Fruit fly (Drosophila melanogaster) whole organism, larva: ENCODE data around the gene t-Grip84.

Experiments used
- noc ChIP-seq: fragments of 200-800 bp; sonication (Bioruptor generic); optimal IDR thresholded peaks from 3 replicates; lab custom pipeline; 2019; ENCODE audit warnings: missing biosample characterization, mild to moderate bottlenecking, missing genetic modification characterization, moderate library complexity

The t-Grip84 gene

DNA sequence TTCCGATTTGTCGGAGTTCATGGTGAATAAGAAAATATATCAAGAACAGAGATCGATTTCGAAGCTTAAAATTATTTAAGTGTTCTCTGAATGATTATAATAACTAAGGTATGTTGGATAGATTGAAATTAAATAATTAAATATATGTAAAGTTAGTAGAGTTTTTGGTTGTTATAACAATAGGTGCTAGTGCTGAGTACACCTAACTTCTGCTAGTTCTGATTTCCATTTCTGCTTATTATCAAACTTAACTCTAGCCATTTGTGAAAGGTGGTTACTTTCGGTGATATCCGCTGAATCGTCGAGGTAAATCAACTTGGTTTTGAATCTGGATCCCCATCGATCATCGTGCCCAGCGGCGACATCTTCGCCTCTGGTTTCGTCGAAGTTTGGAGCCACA, at the start of gene t-Grip84:
TSS of gene t-Grip84 (minus strand) at position 101 of the 400 bp plus-strand sequence.
- no peak for TF ChIP-seq noc (tag; lab: Kevin White, UChicago)

DNA sequence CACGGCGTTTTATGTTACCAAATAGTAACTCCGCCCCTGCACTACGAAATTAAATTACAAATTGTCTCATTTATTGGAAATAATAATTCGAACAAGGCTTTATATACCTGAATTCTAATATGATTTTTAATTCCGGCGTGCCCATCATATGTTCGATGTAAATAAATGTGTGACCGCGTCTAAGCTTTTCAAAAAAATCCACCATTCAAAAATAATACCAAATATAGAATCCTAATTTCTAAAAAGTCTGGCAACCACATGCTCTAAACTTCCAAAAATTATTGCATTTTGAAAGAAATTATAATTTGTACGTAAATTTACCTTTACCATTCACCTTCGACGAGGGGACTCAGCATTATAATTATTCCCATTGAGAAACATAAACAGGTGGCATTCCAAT, 49.5 kb upstream of the t-Grip84 start, which contains the start of gene Urm1:
TSS of gene Urm1 (minus strand) at position 150 of the 400 bp plus-strand sequence.
- no peak for TF ChIP-seq noc (tag; lab: Kevin White, UChicago)

DNA sequence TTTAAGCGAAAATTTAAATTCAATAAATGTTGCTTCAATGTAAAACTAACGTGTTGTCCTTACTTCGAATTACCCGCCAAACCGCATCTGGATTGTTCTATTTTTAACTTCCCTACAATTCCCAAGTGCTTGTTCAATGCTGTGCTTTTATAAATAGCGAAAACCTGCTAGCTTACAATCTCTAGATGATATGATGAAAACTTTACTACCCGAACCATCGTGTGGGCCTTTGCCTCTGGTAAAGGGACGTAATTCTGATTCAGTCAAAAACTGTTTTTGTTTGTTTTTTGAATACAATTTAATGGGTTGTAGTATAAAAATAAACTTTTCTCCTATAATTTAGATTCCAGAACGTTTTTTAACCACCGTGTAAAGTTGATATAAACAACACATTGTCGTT, 48.7 kb upstream of the t-Grip84 start:
- TF ChIP-seq noc (tag; lab: Kevin White, UChicago) = no peak

DNA sequence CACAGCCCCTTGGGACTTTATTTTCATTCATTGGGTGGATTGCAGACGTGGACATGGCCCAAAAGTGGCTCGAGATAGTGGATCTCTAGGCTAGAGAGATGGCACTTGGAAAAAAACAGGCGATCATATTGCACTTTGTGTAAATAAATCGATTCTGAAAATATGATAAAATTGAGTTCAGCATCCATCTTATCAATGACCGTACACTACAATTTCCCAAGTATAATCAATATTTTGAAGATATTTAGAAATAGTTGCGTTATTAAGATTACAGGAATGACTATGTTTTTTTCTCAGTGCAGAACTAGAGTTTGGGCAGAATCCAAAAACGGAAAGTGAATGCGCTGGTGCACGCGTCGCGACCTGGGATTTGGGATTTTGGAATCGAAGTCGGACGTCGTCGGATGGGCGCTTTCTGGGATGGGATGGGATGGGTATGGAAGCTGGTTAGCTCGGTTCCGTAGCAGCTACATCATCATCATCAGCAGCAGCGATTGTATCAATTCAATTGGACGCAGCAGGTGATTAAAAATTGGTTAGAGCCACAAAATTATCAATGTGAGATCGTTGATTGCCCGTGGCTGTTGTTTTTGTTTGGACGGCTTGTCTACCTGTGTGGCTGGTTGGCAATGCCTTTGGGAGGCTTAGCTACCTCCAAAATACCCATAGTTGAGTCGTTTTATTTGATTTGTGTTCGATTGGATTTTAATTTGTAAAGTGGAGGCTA, 44.1 kb upstream of the t-Grip84 start:
- no peak for TF ChIP-seq noc (tag; lab: Kevin White, UChicago)

DNA sequence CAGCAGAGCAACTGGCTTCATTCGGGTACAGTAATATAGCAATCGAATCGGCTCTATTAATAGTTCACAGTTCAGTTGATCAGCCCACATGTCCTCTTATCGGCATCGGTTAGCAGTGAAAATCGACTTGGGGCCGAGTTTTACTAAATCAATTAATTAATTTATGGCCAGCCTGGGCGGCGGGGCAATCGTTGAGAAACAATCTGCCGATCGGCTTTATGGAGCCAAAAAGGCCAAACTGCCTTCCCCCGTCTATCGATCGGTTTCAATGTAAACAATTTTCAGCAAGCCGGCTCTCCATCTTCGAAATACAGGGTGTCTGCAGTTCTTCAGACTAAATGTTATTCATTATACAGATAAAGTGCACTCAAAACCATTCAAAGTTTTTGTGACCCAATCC, 42.8 kb upstream of the t-Grip84 start:
- TF ChIP-seq noc (tag; lab: Kevin White, UChicago) = no peak

DNA sequence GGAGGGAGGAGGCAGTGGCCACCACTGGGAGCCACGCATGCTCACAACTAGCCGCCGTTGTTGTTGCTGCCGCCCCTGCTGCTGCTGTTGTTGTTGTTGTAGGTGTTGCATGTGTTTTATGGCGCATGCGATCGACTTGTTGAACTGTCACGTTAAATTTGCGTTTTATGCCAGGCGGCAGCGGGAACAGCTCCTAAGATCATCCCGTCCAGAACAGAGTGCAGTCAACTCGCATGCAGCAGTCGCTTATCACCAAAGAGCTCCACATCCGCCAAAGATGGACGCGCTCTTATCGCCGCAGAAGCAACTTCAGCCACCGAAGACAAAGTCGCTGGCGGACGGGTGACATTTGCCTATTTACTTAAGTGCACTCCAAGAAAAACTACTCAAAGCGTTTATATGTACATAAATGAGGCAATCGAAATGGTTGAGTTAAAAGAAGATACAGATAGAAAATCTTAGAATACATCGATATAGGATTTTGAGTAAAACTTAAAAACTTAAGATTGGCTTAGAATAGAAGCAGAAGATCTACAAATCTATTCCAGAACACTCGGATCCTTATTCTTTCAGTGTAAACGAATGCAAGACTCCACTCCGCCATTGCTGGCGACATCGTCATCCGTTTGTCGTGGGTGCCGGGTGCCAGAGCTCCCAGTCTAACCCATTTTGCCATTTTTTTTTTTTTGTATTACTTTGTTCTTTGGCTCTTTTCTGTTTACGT, 41.9 kb upstream of the t-Grip84 start:
- TF ChIP-seq noc (tag; lab: Kevin White, UChicago) = no peak

DNA sequence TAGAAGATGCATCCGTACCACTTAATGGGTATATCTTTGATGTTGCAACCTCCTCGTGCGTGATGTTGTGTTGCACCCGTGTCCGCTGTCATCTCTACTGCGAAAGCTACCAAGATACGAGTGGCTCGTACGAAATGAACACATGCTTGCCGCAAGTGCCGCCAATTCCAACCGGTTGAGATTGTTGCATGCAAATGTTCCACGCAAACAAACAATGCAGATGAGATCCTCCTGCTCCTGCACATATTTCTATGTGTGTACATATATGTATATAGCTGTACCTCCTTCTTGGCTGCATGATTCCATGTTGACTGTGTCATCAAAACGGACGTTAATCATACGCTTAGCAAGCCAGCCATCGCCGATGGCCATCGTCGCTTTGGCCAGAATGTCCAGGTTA, 39.2 kb upstream of the t-Grip84 start:
- TF ChIP-seq noc (tag; lab: Kevin White, UChicago) = no peak

DNA sequence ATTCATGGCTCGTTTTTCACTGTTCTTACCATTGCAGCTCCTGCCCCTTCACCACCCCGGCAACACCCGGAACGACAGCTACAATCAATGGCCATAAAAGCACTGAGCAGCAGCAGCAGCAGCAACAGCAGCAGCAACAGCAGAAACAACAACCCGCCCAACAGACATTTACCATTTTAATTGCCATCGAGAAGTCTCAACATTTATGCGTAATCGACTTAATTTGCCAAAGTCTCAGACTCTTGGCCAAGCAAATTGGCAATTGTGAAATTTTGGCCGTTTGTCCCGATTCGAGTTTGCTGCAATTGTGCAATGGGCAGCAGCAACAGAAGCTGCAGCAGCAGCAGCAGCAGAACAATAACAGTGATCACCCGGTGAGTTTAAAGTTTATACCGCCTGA, 33.8 kb upstream of the t-Grip84 start:
- no peak for TF ChIP-seq noc (tag; lab: Kevin White, UChicago)

DNA sequence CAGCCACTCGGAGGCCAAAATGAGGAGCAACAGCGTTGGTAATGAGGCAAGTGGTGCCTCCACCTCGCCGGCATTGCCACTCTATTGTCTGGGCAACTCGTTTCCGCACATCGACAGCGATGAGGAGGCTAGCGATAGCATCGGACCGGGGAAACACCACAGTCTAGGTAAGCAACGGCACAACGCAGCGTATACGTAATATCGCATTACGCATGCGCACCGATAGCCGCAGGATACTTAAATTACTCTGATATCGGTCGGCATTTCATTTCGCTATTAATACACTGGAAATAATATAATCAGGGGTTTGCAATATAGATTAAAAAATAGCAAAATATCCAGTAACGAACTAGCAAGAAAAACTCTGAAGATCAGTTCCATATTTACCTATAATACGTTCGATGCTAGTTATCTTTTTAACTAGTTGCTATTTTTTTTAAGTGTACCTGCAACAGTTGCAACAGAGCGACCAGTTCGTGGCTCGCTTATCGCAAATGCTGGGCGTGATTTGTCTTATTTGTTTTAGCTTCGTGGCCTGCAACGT, 26.7 kb upstream of the t-Grip84 start:
- TF ChIP-seq noc (tag; lab: Kevin White, UChicago) = no peak

DNA sequence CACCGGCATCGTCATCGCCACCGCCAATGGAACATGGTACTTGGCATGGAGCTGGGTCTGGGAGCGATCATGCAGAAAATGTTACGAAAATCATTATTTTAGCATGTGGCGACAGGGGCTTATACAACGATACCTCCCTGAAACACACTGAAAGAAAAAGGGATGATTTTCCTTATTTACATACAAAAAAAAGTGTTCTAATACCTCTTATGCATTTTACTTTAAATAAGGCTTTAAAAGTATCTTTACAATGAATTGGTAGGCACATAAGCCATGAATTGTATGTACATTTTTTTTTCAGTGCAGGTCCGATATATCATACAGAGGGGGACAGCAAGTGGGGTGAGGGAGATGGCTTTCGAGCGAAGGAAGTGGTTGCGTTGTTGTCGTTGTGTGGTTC, 23.4 kb upstream of the t-Grip84 start:
- TF ChIP-seq noc (tag; lab: Kevin White, UChicago) = no peak

DNA sequence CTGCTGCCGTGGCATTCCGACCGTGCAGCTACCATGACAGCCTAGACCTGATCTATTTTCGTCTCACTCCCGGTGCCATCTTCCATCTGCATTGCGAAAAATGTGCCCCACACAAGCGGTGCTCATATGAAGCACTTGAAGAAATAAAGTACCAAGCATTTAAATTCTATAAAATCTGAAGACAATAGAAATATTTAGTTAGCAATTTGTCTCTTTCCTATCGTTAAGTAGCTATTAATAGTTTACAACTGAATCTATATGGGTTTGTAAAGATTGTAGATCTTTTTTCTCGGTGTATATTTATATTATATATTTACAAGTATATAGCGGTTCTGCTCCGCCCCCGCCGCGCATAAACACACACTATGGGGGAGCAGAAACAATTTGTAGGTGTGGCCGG, 20.4 kb upstream of the t-Grip84 start:
- TF ChIP-seq noc (tag; lab: Kevin White, UChicago) = no peak

DNA sequence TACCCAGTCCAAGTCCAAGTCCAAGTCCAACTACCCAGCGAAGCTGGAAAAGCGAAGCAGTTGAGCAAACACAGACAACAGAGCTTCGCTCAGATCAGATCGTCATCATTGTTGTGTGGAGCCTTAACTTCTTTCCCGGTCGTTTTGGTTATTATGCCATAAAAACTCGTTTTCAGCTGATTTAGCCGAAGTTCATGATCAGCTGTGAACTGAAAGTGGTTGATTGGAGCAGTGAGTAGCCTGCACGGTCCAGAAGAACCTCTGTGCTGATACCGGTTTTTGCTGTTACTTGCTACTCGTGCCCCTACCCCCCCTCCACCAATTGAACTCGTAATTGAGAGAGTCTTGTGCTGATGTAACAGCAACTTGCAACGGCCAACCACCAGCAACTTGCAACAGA, 19.7 kb upstream of the t-Grip84 start:
- TF ChIP-seq noc (tag; lab: Kevin White, UChicago) = no peak

DNA sequence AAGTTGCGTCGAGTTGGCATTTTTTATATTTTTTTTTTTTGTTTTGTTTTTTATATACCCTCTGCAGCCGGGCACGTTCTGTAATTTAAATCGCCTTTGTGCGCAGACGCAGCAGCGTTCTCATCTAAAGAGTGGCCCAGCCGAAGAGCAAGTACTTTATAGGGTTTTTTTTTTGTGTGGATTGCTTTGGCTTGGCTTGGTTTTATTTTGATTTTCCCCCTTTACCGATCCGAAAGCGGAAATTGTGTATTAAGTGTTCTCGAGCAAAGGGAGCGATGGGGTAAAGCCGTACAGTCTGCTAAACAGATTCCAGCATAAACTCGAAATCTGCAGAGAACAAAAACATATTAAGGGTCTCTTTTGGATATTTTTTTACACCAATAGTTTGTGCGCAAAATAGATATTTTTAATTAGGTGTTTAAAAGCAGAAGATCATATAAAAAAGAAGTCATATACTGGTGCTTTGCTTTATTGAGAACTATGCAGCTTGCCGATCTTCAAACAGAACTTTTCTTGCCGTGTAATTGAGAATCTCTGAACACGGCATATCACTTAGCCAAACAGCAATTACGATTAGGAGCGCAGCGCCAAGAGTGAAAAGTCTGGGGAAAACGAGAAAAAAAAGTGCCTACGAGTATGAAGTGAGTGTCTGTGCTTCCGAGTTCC, 15.7 kb upstream of the t-Grip84 start:
- TF ChIP-seq noc (tag; lab: Kevin White, UChicago) = no peak

DNA sequence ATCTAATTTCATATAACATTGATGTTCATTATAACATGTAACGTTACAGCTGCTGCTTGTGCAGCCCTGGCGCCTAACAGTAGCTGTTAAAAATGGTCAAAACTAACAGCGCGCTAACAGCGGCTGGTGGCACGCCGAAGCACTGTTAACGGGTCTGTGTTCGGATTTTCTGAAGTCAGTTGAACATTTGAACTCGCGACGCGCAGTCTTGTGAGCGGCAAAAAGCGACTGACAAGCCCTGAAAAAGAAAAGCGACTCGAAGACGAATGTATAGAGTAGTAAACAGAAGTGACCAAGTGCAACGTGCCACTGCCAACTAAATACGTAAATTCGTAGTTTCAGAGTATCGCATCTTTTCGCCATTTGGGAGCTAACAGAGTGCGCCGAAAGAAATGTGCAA, 14.1 kb upstream of the t-Grip84 start:
- no peak for TF ChIP-seq noc (tag; lab: Kevin White, UChicago)

DNA sequence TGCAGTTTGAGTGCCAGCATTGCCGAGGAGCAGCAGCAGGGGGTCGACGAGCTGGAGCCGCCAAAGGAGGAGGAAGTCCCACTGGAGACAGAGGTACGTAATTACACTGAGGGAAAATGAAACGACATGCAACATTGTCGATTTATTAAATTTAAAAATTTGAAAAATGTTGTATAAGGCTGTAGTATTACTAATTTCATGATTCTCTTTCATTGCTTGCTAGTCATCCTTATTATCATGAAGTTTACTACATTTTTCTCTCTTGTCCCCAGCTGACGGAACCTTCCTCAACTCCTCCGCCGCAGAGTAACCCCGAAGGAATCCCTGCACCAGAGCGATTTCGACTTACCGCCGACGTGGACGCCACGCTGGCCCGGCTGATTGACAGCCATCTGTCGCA, 12.6 kb upstream of the t-Grip84 start:
- TF ChIP-seq noc (tag; lab: Kevin White, UChicago) = no peak
